Fruit fly (Drosophila melanogaster) whole organism, adult: ENCODE measurements around the gene CG7252.

Source experiments
- CG11617 ChIP-seq: fragments of 200-800 bp; sonication (Bioruptor generic); optimal IDR thresholded peaks from 2 replicates; lab custom pipeline; 2017; ENCODE audit warnings: mild to moderate bottlenecking, missing biosample characterization, missing genetic modification reagents, missing genetic modification characterization
- CG14711 ChIP-seq: fragments of 200-800 bp; sonication (Bioruptor generic); optimal IDR thresholded peaks from 2 replicates; lab custom pipeline; 2018; ENCODE audit warnings: missing biosample characterization, mild to moderate bottlenecking, missing genetic modification characterization, moderate library complexity
- CG1620 ChIP-seq: fragments of 200-800 bp; sonication (Bioruptor generic); optimal IDR thresholded peaks from 2 replicates; lab custom pipeline; 2016; ENCODE audit warnings: missing biosample characterization, missing genetic modification characterization
- CG7045 ChIP-seq: fragments of 200-800 bp; sonication (Bioruptor generic); optimal IDR thresholded peaks from 2 replicates; lab custom pipeline; 2017; ENCODE audit warnings: missing biosample characterization, mild to moderate bottlenecking, missing genetic modification characterization
- CG7101 ChIP-seq: fragments of 200-800 bp; sonication (Bioruptor generic); optimal IDR thresholded peaks from 2 replicates; lab custom pipeline; 2018; ENCODE audit warnings: missing biosample characterization, mild to moderate bottlenecking, missing genetic modification characterization, moderate library complexity
- Clk ChIP-seq: fragments of 200-800 bp; sonication (Bioruptor generic); optimal IDR thresholded peaks from 2 replicates; lab custom pipeline; 2017; ENCODE audit warnings: missing biosample characterization, missing genetic modification characterization
- Crg-1 ChIP-seq: fragments of 200-800 bp; sonication (Bioruptor generic); optimal IDR thresholded peaks from 2 replicates; lab custom pipeline; 2016; ENCODE audit warnings: missing biosample characterization, missing genetic modification characterization
- bab1 ChIP-seq: fragments of 200-800 bp; sonication (Bioruptor generic); optimal IDR thresholded peaks from 3 replicates; lab custom pipeline; 2019; ENCODE audit warnings: missing biosample characterization, mild to moderate bottlenecking, missing genetic modification characterization, moderate library complexity
- kay ChIP-seq: fragments of 200-800 bp; sonication (Bioruptor generic); peaks from one replicate; lab custom pipeline; 2016; ENCODE audit warnings: missing biosample characterization, missing genetic modification characterization, borderline replicate concordance

- peak; percentile 31 for TF ChIP-seq CG11617 (GFP tag; lab: Kevin White, UChicago)
- TF ChIP-seq Crg-1 = no peak
- peak; percentile 99 for TF ChIP-seq kay (GFP tag; lab: Kevin White, UChicago)
- TF ChIP-seq CG7045 (GFP tag; lab: Kevin White, UChicago) = no peak
- peak; percentile 17 for TF ChIP-seq CG14711 (tag; lab: Kevin White, UChicago)
- peak; percentile 46 for TF ChIP-seq CG7101 (tag; lab: Kevin White, UChicago)
- TF ChIP-seq CG1620 = peak; percentile 27
- TF ChIP-seq bab1 (GFP tag; lab: Kevin White, UChicago) = peak; percentile 78
- no peak for TF ChIP-seq Clk (GFP tag; lab: Kevin White, UChicago)
Measured at dm6 chr3L:11992960-11993359, 45.5 kb downstream of the CG7252 start, which contains the start of gene viaf.
